Worm (Caenorhabditis elegans): ENCODE measurements around the gene kynu-1.
A peak's percentile ranks its signal among the peaks of the same experiment; 100 is the strongest.

Gene kynu-1

ce11 chrX:6059163-6059782, 49.9 kb downstream of the kynu-1 start:
- TF ChIP-seq ztf-7 (tag; optimal IDR thresholded peaks at IDR 0.05) (peak; percentile 91), mxl-2 (GFP tag; conservative IDR thresholded peaks at IDR 0.05) (no peak), lin-38 (GFP tag; IDR thresholded peaks at IDR 0.05) (no peak), lim-7 (GFP tag; IDR thresholded peaks at IDR 0.05) (no peak), arid-1 (GFP tag; conservative IDR thresholded peaks at IDR 0.05) (no peak), lin-15B (tag; optimal IDR thresholded peaks at IDR 0.05) (no peak), F10B5.3 (tag; optimal IDR thresholded peaks at IDR 0.05) (no peak), ztf-11 (tag; optimal IDR thresholded peaks at IDR 0.05) (no peak), daf-19 (GFP tag; conservative IDR thresholded peaks at IDR 0.05) (no peak), snpc-1.2 (GFP tag; IDR thresholded peaks at IDR 0.05) (no peak), nhr-42 (GFP tag; IDR thresholded peaks at IDR 0.05) (no peak), egl-43 (GFP tag; IDR thresholded peaks at IDR 0.05) (no peak), ceh-62 (tag; optimal IDR thresholded peaks at IDR 0.05) (no peak), mep-1 (tag; optimal IDR thresholded peaks at IDR 0.05) (peak; percentile 12), ces-1 (GFP tag; optimal IDR thresholded peaks at IDR 0.05) (no peak), zip-2 (tag; optimal IDR thresholded peaks at IDR 0.05) (no peak), dmd-8 (GFP tag; IDR thresholded peaks at IDR 0.05) (no peak), unc-62 (GFP tag; optimal IDR thresholded peaks at IDR 0.05 in 1 of 2) (peak in 1 of 2 experiments; percentile 92), unc-62 (tag; optimal IDR thresholded peaks at IDR 0.05) (no peak), madf-9 (GFP tag; conservative IDR thresholded peaks at IDR 0.05) (no peak), lsy-2 (tag; optimal IDR thresholded peaks at IDR 0.05) (no peak), F49E8.2 (tag; optimal IDR thresholded peaks at IDR 0.05; ENCODE audit: borderline replicate concordance) (no peak), ceh-28 (tag; optimal IDR thresholded peaks at IDR 0.05) (no peak), ZK546.5 (tag; optimal IDR thresholded peaks at IDR 0.05) (no peak), nhr-48 (tag; optimal IDR thresholded peaks at IDR 0.05) (peak; percentile 77), daf-12 (tag; optimal IDR thresholded peaks at IDR 0.05) (no peak), cey-2 (tag; optimal IDR thresholded peaks at IDR 0.05; ENCODE audit: borderline replicate concordance, insufficient read depth) (no peak), dmd-9 (GFP tag; IDR thresholded peaks at IDR 0.05) (no peak), nhr-28 (tag; optimal IDR thresholded peaks at IDR 0.05) (peak; percentile 47), nhr-41 (GFP tag; IDR thresholded peaks at IDR 0.05) (no peak), gei-8 (GFP tag; optimal IDR thresholded peaks at IDR 0.05) (no peak), hlh-11 (tag; optimal IDR thresholded peaks at IDR 0.05) (peak; percentile 64), skn-1 (tag; optimal IDR thresholded peaks at IDR 0.05) (no peak), aha-1 (tag) (peak; percentile 94), hlh-30 (tag; optimal IDR thresholded peaks at IDR 0.05; ENCODE audit: insufficient read depth) (no peak), snpc-4 (tag; optimal IDR thresholded peaks at IDR 0.05) (no peak), duxl-1 (tag; optimal IDR thresholded peaks at IDR 0.05; ENCODE audit: poor library complexity) (no peak), daf-16 (GFP tag; optimal IDR thresholded peaks at IDR 0.05) (no peak), daf-16 (tag; optimal IDR thresholded peaks at IDR 0.05) (peak; percentile 88), egl-27 (tag; optimal IDR thresholded peaks at IDR 0.05) (no peak), ceh-44 (GFP tag; IDR thresholded peaks at IDR 0.05) (no peak), spr-3 (GFP tag; optimal IDR thresholded peaks at IDR 0.05) (no peak), pha-4 (GFP tag; IDR thresholded peaks at IDR 0.05) (no peak), pha-4 (tag; optimal IDR thresholded peaks at IDR 0.05) (no peak), nhr-76 (tag; optimal IDR thresholded peaks at IDR 0.05) (no peak), pqm-1 (tag; optimal IDR thresholded peaks at IDR 0.05) (peak; percentile 51), lin-29 (GFP tag; IDR thresholded peaks at IDR 0.05) (no peak), lin-13 (GFP tag; optimal IDR thresholded peaks at IDR 0.05) (no peak), Y105C5A.15 (GFP tag; IDR thresholded peaks at IDR 0.05) (no peak), dmd-6 (GFP tag; IDR thresholded peaks at IDR 0.05) (peak; percentile 55), zfp-3 (GFP tag; conservative IDR thresholded peaks at IDR 0.05) (no peak), zip-11 (GFP tag; IDR thresholded peaks at IDR 0.05) (no peak), unc-39 (tag; optimal IDR thresholded peaks at IDR 0.05) (no peak)

All from whole organism, L4 larva.